Worm (Caenorhabditis elegans) whole organism, young adult: ENCODE data around the gene K04C2.8.
A peak's percentile ranks its signal among the peaks of the same experiment; 100 is the strongest.

Experiments used
- B0019.2 ChIP-seq: fragments of 200-800 bp; sonication (Bioruptor generic); conservative IDR thresholded peaks from 2 replicates; pipeline ENCODE4 v1.3.6; 2022; ENCODE audit warnings: missing genetic modification reagents, missing genetic modification characterization, missing compliant biosample characterization
- B0035.1 ChIP-seq: sonication (generic microtip); optimal IDR thresholded peaks from 2 replicates; lab custom pipeline; 2016; ENCODE audit warnings: missing genetic modification characterization, mild to moderate bottlenecking, missing compliant biosample characterization, missing genotype, missing genetic modification reagents
- D2030.7 ChIP-seq: fragments of 200-800 bp; sonication (Bioruptor generic); IDR thresholded peaks from 2 replicates; pipeline ENCODE4 v1.3.6; 2022; ENCODE audit warnings: missing genetic modification reagents, missing genetic modification characterization, missing compliant biosample characterization
- F10E7.11 ChIP-seq: sonication (generic microtip); optimal IDR thresholded peaks from 2 replicates; lab custom pipeline; 2017; ENCODE audit warnings: mild to moderate bottlenecking, missing genetic modification characterization, moderate library complexity, missing compliant biosample characterization
- F22D6.2 ChIP-seq: sonication (generic microtip); optimal IDR thresholded peaks from 2 replicates; lab custom pipeline; 2016; ENCODE audit warnings: mild to moderate bottlenecking, missing genetic modification characterization, missing compliant biosample characterization
- F33H1.4 ChIP-seq: fragments of 200-800 bp; sonication (Bioruptor generic); IDR thresholded peaks from 2 replicates; pipeline ENCODE4 v1.3.6; 2022; ENCODE audit warnings: missing genetic modification reagents, missing genetic modification characterization, missing compliant biosample characterization
- F49E8.2 ChIP-seq: sonication (generic microtip); optimal IDR thresholded peaks from 3 replicates; lab custom pipeline; 2017; ENCODE audit warnings: missing genetic modification characterization, mild to moderate bottlenecking, missing compliant biosample characterization, antibody characterized with exemption, moderate library complexity; ENCODE audit not compliant: insufficient read depth
- F55B11.4 ChIP-seq: sonication (generic microtip); optimal IDR thresholded peaks from 2 replicates; lab custom pipeline; 2016; ENCODE audit warnings: missing compliant biosample characterization, missing genetic modification characterization, borderline replicate concordance; ENCODE audit not compliant: insufficient read depth
- T07F8.4 ChIP-seq: sonication (generic microtip); optimal IDR thresholded peaks from 2 replicates; lab custom pipeline; 2016; ENCODE audit warnings: mild to moderate bottlenecking, missing genetic modification characterization, moderate library complexity, missing compliant biosample characterization
- Y53F4B.3 ChIP-seq: fragments of 200-800 bp; sonication (Bioruptor generic); IDR thresholded peaks from 2 replicates; pipeline ENCODE4 v1.3.6; 2022; ENCODE audit warnings: missing genetic modification reagents, missing genetic modification characterization, missing compliant biosample characterization
- Y67H2A.10 ChIP-seq: fragments of 200-800 bp; sonication (Bioruptor generic); conservative IDR thresholded peaks from 2 replicates; pipeline ENCODE4 v1.3.6; 2022; ENCODE audit warnings: missing genetic modification reagents, missing genetic modification characterization, missing compliant biosample characterization
- ama-1 ChIP-seq, 3 experiments: fragments of 150-350 bp in 1 of 3; sonication (generic microtip) in 2 of 3; optimal IDR thresholded peaks; 2 replicates each; lab custom pipeline; 2014 to 2018; ENCODE audit warnings: missing biosample characterization in 2 of 3, missing genetic modification characterization in 2 of 3, missing genetic modification reagents in 2 of 3
- atf-7 ChIP-seq: sonication (generic microtip); optimal IDR thresholded peaks from 2 replicates; lab custom pipeline; 2017; ENCODE audit warnings: mild to moderate bottlenecking, missing genetic modification characterization, missing compliant biosample characterization
- athp-1 ChIP-seq: sonication (generic microtip); optimal IDR thresholded peaks from 2 replicates; lab custom pipeline; 2017; ENCODE audit warnings: mild to moderate bottlenecking, missing genetic modification characterization, missing compliant biosample characterization
- attf-5 ChIP-seq: fragments of 200-800 bp; sonication (Bioruptor generic); optimal IDR thresholded peaks from 2 replicates; lab custom pipeline; 2018; ENCODE audit warnings: mild to moderate bottlenecking, missing genetic modification characterization, missing compliant biosample characterization
- attf-6 ChIP-seq: fragments of 200-800 bp; sonication (Bioruptor generic); IDR thresholded peaks from 2 replicates; pipeline ENCODE4 v1.3.6; 2022; ENCODE audit warnings: missing genetic modification reagents, missing genetic modification characterization, missing compliant biosample characterization
- bed-1 ChIP-seq: fragments of 200-800 bp; sonication (Bioruptor generic); IDR thresholded peaks from 2 replicates; pipeline ENCODE4 v1.3.6; 2022; ENCODE audit warnings: missing genetic modification reagents, missing genetic modification characterization, missing compliant biosample characterization
- bed-2 ChIP-seq: fragments of 200-800 bp; sonication (Bioruptor generic); IDR thresholded peaks from 2 replicates; pipeline ENCODE4 v1.3.6; 2022; ENCODE audit warnings: missing genetic modification reagents, missing genetic modification characterization, missing compliant biosample characterization
- cebp-1 ChIP-seq, 2 experiments: fragments of 200-800 bp in 1 of 2; sonication (Bioruptor generic) in 1 of 2; sonication (generic microtip) in 1 of 2; IDR thresholded peaks in 1 of 2; optimal IDR thresholded peaks in 1 of 2; 2 replicates each; pipeline versions ENCODE4 v1.3.6 to Lab custom; 2017 to 2022; ENCODE audit warnings: missing compliant biosample characterization in 2 of 2, missing genetic modification characterization in 2 of 2, mild to moderate bottlenecking in 1 of 2, missing genetic modification reagents in 1 of 2, moderate library complexity in 1 of 2
- chd-7 ChIP-seq: sonication (generic microtip); optimal IDR thresholded peaks from 2 replicates; lab custom pipeline; 2016; ENCODE audit warnings: mild to moderate bottlenecking, missing genetic modification characterization, moderate library complexity, missing compliant biosample characterization
- dpff-1 ChIP-seq: sonication (generic microtip); optimal IDR thresholded peaks from 2 replicates; lab custom pipeline; 2017; ENCODE audit warnings: mild to moderate bottlenecking, missing genetic modification characterization, missing compliant biosample characterization
- ekl-4 ChIP-seq: fragments of 200-800 bp; sonication (Bioruptor generic); IDR thresholded peaks from 2 replicates; pipeline ENCODE4 v1.3.6; 2022; ENCODE audit warnings: missing genetic modification reagents, missing genetic modification characterization, missing compliant biosample characterization
- ets-4 ChIP-seq: fragments of 200-800 bp; sonication (Bioruptor generic); optimal IDR thresholded peaks from 2 replicates; lab custom pipeline; 2018; ENCODE audit warnings: mild to moderate bottlenecking, missing genetic modification characterization, missing compliant biosample characterization
- hlh-12 ChIP-seq: sonication (generic microtip); optimal IDR thresholded peaks from 2 replicates; lab custom pipeline; 2016; ENCODE audit warnings: missing genetic modification characterization, missing compliant biosample characterization
- hlh-26 ChIP-seq: fragments of 200-800 bp; sonication (Bioruptor generic); conservative IDR thresholded peaks from 2 replicates; pipeline ENCODE4 v1.3.6; 2022; ENCODE audit warnings: missing genetic modification reagents, missing genetic modification characterization, missing compliant biosample characterization
- hsf-1 ChIP-seq: fragments of 200-800 bp; sonication (Bioruptor generic); IDR thresholded peaks from 2 replicates; pipeline ENCODE4 v1.3.6; 2022; ENCODE audit warnings: missing genetic modification reagents, missing genetic modification characterization, missing compliant biosample characterization
- lin-26 ChIP-seq: fragments of 200-800 bp; sonication (Bioruptor generic); IDR thresholded peaks from 2 replicates; pipeline ENCODE4 v1.3.6; 2022; ENCODE audit warnings: missing genetic modification reagents, missing genetic modification characterization, missing compliant biosample characterization
- madf-10 ChIP-seq: sonication (generic microtip); optimal IDR thresholded peaks from 2 replicates; lab custom pipeline; 2016; ENCODE audit warnings: mild to moderate bottlenecking, missing genetic modification characterization, missing compliant biosample characterization
- madf-8 ChIP-seq: fragments of 200-800 bp; sonication (Bioruptor generic); conservative IDR thresholded peaks from 2 replicates; pipeline ENCODE4 v1.3.6; 2022; ENCODE audit warnings: missing genetic modification reagents, missing genetic modification characterization, missing compliant biosample characterization
- mxl-1 ChIP-seq: sonication (generic microtip); optimal IDR thresholded peaks from 2 replicates; lab custom pipeline; 2016; ENCODE audit warnings: missing genetic modification characterization, missing compliant biosample characterization
- nfya-1 ChIP-seq: sonication (generic microtip); optimal IDR thresholded peaks from 2 replicates; lab custom pipeline; 2017; ENCODE audit warnings: antibody characterized with exemption, missing compliant biosample characterization, missing genetic modification characterization, borderline replicate concordance; ENCODE audit not compliant: insufficient read depth
- nfyb-1 ChIP-seq: fragments of 200-800 bp; sonication (Bioruptor generic); IDR thresholded peaks from 2 replicates; pipeline ENCODE4 v1.3.6; 2022; ENCODE audit warnings: missing genetic modification reagents, missing genetic modification characterization, missing compliant biosample characterization
- pbrm-1 ChIP-seq: fragments of 200-800 bp; sonication (Bioruptor generic); IDR thresholded peaks from 2 replicates; pipeline ENCODE4 v1.3.6; 2022; ENCODE audit warnings: missing genetic modification reagents, missing genetic modification characterization, missing compliant biosample characterization
- rcor-1 ChIP-seq: fragments of 200-800 bp; sonication (Bioruptor generic); IDR thresholded peaks from 2 replicates; pipeline ENCODE4 v1.3.6; 2022; ENCODE audit warnings: missing genetic modification reagents, missing genetic modification characterization, missing compliant biosample characterization
- rec-8 ChIP-seq, 2 experiments: sonication (generic microtip); optimal IDR thresholded peaks; 2 replicates each; lab custom pipeline; 2016; ENCODE audit warnings: mild to moderate bottlenecking in 2 of 2, missing genetic modification characterization in 2 of 2, missing genetic modification reagents in 2 of 2, missing genotype in 2 of 2, missing biosample characterization in 1 of 2, missing compliant biosample characterization in 1 of 2, moderate library complexity in 1 of 2
- repo-1 ChIP-seq: sonication (generic microtip); optimal IDR thresholded peaks from 2 replicates; lab custom pipeline; 2017; ENCODE audit warnings: mild to moderate bottlenecking, missing genetic modification characterization, missing compliant biosample characterization
- snpc-1.3 ChIP-seq: sonication (generic microtip); optimal IDR thresholded peaks from 2 replicates; lab custom pipeline; 2017; ENCODE audit warnings: missing genetic modification characterization, mild to moderate bottlenecking, missing compliant biosample characterization, antibody characterized with exemption, moderate library complexity, missing genotype, missing genetic modification reagents; ENCODE audit not compliant: insufficient read depth
- snpc-3.4 ChIP-seq: sonication (generic microtip); optimal IDR thresholded peaks from 2 replicates; lab custom pipeline; 2017; ENCODE audit warnings: missing genetic modification characterization, mild to moderate bottlenecking, missing compliant biosample characterization, antibody characterized with exemption, moderate library complexity, missing genotype, missing genetic modification reagents
- sptf-2 ChIP-seq: fragments of 200-800 bp; sonication (Bioruptor generic); optimal IDR thresholded peaks from 2 replicates; lab custom pipeline; 2018; ENCODE audit warnings: mild to moderate bottlenecking, missing genetic modification characterization, missing compliant biosample characterization
- unc-62 ChIP-seq: fragments of 150-350 bp; optimal IDR thresholded peaks from 2 replicates; lab custom pipeline; 2014; ENCODE audit warnings: missing biosample characterization, missing genetic modification reagents, missing genetic modification characterization
- xnd-1 ChIP-seq: sonication (generic microtip); optimal IDR thresholded peaks from 2 replicates; lab custom pipeline; 2016; ENCODE audit warnings: missing genotype, missing genetic modification reagents, missing genetic modification characterization, missing compliant biosample characterization
- zfh-2 ChIP-seq: fragments of 200-800 bp; sonication (Bioruptor generic); conservative IDR thresholded peaks from 2 replicates; pipeline ENCODE4 v1.3.6; 2022; ENCODE audit warnings: missing genetic modification reagents, missing genetic modification characterization, missing compliant biosample characterization
- zim-3 ChIP-seq: sonication (generic microtip); optimal IDR thresholded peaks from 2 replicates; lab custom pipeline; 2017; ENCODE audit warnings: mild to moderate bottlenecking, missing genetic modification characterization, moderate library complexity, missing compliant biosample characterization
- ztf-18 ChIP-seq: sonication (generic microtip); optimal IDR thresholded peaks from 2 replicates; lab custom pipeline; 2016; ENCODE audit warnings: missing genotype, mild to moderate bottlenecking, missing genetic modification characterization, missing compliant biosample characterization
- ztf-22 ChIP-seq: fragments of 200-800 bp; sonication (Bioruptor generic); optimal IDR thresholded peaks from 2 replicates; lab custom pipeline; 2018; ENCODE audit warnings: mild to moderate bottlenecking, missing genetic modification characterization, moderate library complexity, missing compliant biosample characterization
- ztf-28 ChIP-seq: fragments of 200-800 bp; sonication (Bioruptor generic); IDR thresholded peaks from 2 replicates; pipeline ENCODE4 v1.3.6; 2022; ENCODE audit warnings: missing genetic modification reagents, missing genetic modification characterization, missing compliant biosample characterization

K04C2.8 gene

DNA sequence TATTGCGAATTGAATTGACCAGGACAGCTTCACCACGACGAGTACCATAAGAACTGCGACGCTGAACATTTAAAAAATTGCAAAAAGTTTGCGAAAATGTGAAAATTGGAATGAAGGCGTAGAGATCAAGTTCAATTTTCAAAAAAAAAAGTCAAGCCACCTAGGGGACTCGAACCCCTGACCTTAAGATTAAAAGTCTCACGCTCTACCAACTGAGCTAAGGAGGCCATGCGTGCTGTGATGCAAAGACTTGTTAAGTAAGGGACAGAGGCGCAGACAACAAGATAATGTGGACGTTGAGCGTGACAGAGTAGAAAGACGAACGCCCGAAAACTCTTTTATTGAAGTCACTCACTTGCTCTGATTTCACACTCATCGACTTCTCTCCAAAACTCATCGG lies 17.5 kb downstream of the K04C2.8 start (continued):
- TF ChIP-seq F49E8.2 (tag; lab: Kevin White, UChicago) (peak; percentile 76), snpc-1.3 (tag; lab: Kevin White, UChicago) (peak; percentile 54), cebp-1 (GFP tag; IDR thresholded peaks at IDR 0.05; lab: Robert Waterston, UW) (no peak), cebp-1 (tag; optimal IDR thresholded peaks at IDR 0.05; lab: Kevin White, UChicago) (no peak), Y67H2A.10 (0 out of 2 replicates have a peak, but pooled peaks have one; percentile 38), Y53F4B.3 (peak; percentile 83; the same call in 1 of the 2 replicates), lin-26 (GFP tag; lab: Robert Waterston, UW) (peak; percentile 96), rec-8 (tag; optimal IDR thresholded peaks at IDR 0.05; lab: Kevin White, UChicago) (peak; percentile 36 to 83), hsf-1 (GFP tag; lab: Robert Waterston, UW) (peak; percentile 64; the same call in 1 of the 2 replicates), hlh-12 (no peak), D2030.7 (GFP tag; lab: Robert Waterston, UW) (peak; percentile 85), bed-1 (GFP tag; lab: Robert Waterston, UW) (no peak), ets-4 (GFP tag; lab: Kevin White, UChicago) (no peak), nfya-1 (tag; lab: Kevin White, UChicago) (no peak), athp-1 (tag; lab: Kevin White, UChicago) (peak; percentile 63), sptf-2 (no peak), ztf-28 (GFP tag; lab: Robert Waterston, UW) (peak; percentile 73), B0019.2 (GFP tag; lab: Robert Waterston, UW) (no peak), xnd-1 (tag; lab: Kevin White, UChicago) (no peak), dpff-1 (tag; lab: Kevin White, UChicago) (no peak), F22D6.2 (tag; lab: Kevin White, UChicago) (no peak), snpc-3.4 (tag; lab: Kevin White, UChicago) (peak; percentile 81), zfh-2 (no peak), F33H1.4 (GFP tag; lab: Robert Waterston, UW) (peak; percentile 37; the same call in 1 of the 2 replicates), ekl-4 (peak; percentile 64), nfyb-1 (GFP tag; lab: Robert Waterston, UW) (peak; percentile 81), hlh-26 (GFP tag; lab: Robert Waterston, UW) (no peak), atf-7 (tag; lab: Kevin White, UChicago) (no peak), attf-5 (peak; percentile 67), bed-2 (GFP tag; lab: Robert Waterston, UW) (no peak), madf-10 (tag; lab: Kevin White, UChicago) (peak; percentile 57), T07F8.4 (tag; lab: Kevin White, UChicago) (no peak), zim-3 (tag; lab: Kevin White, UChicago) (peak; percentile 47), attf-6 (GFP tag; lab: Robert Waterston, UW) (no peak), chd-7 (tag; lab: Kevin White, UChicago) (peak; percentile 58), B0035.1 (tag; lab: Kevin White, UChicago) (no peak), ztf-18 (peak; percentile 78), ztf-22 (GFP tag; lab: Kevin White, UChicago) (no peak), F55B11.4 (tag; lab: Kevin White, UChicago) (no peak), ama-1 (optimal IDR thresholded peaks at IDR 0.05; lab: Kevin White, UChicago) (no peak), ama-1 (GFP tag; optimal IDR thresholded peaks at IDR 0.05; lab: Kevin White, UChicago) (peak in 1 of 2 experiments; percentile 89), mxl-1 (peak; percentile 77), pbrm-1 (peak; percentile 85), repo-1 (tag; lab: Kevin White, UChicago) (peak; percentile 54), rcor-1 (peak; percentile 76), madf-8 (GFP tag; lab: Robert Waterston, UW) (0 out of 2 replicates have a peak, but pooled peaks have one; percentile 18), F10E7.11 (tag; lab: Kevin White, UChicago) (no peak), unc-62 (GFP tag; lab: Kevin White, UChicago) (no peak)
